Worm (Caenorhabditis elegans) whole organism, late embryonic: ENCODE results near the gene W03G11.3.
A peak's percentile ranks its signal among the peaks of the same experiment; 100 is the strongest.

Source experiments
- C08G9.2 ChIP-seq: sonication (generic microtip); optimal IDR thresholded peaks from 2 replicates; lab custom pipeline; 2016; ENCODE audit warnings: mild to moderate bottlenecking, missing genetic modification characterization, moderate library complexity, missing compliant biosample characterization
- C38D4.7 ChIP-seq: fragments of 200-800 bp; sonication (Bioruptor generic); optimal IDR thresholded peaks from 2 replicates; lab custom pipeline; 2018; ENCODE audit warnings: mild to moderate bottlenecking, missing genetic modification characterization, moderate library complexity, missing compliant biosample characterization
- F13H6.1 ChIP-seq: sonication (generic microtip); optimal IDR thresholded peaks from 2 replicates; lab custom pipeline; 2016; ENCODE audit warnings: missing genetic modification characterization, missing compliant biosample characterization
- K02D7.2 ChIP-seq: sonication (generic microtip); optimal IDR thresholded peaks from 2 replicates; lab custom pipeline; 2017; ENCODE audit warnings: mild to moderate bottlenecking, missing genetic modification characterization, missing compliant biosample characterization
- T23F11.4 ChIP-seq: fragments of 200-800 bp; sonication (Bioruptor generic); optimal IDR thresholded peaks from 2 replicates; lab custom pipeline; 2018; ENCODE audit warnings: mild to moderate bottlenecking, missing genetic modification characterization, missing compliant biosample characterization
- Y22D7AL.16 ChIP-seq: sonication (generic microtip); optimal IDR thresholded peaks from 2 replicates; lab custom pipeline; 2016; ENCODE audit warnings: missing genetic modification characterization, missing compliant biosample characterization
- ahr-1 ChIP-seq: sonication (generic microtip); optimal IDR thresholded peaks from 2 replicates; lab custom pipeline; 2016; ENCODE audit warnings: missing genetic modification characterization, missing compliant biosample characterization
- ama-1 ChIP-seq: fragments of 150-350 bp; optimal IDR thresholded peaks from 2 replicates; lab custom pipeline; 2014
- ceh-14 ChIP-seq: sonication (generic microtip); optimal IDR thresholded peaks from 2 replicates; lab custom pipeline; 2016; ENCODE audit warnings: missing genotype, missing genetic modification characterization, missing compliant biosample characterization
- ceh-18 ChIP-seq: sonication (generic microtip); optimal IDR thresholded peaks from 2 replicates; lab custom pipeline; 2016; ENCODE audit warnings: missing genetic modification characterization, missing compliant biosample characterization
- ceh-19 ChIP-seq: fragments of 200-800 bp; sonication (Bioruptor generic); optimal IDR thresholded peaks from 2 replicates; lab custom pipeline; 2018; ENCODE audit warnings: mild to moderate bottlenecking, missing genetic modification characterization, missing compliant biosample characterization
- ceh-2 ChIP-seq: sonication (generic microtip); optimal IDR thresholded peaks from 2 replicates; lab custom pipeline; 2016; ENCODE audit warnings: missing genotype, missing genetic modification characterization, missing compliant biosample characterization
- ceh-22 ChIP-seq: sonication (generic microtip); optimal IDR thresholded peaks from 2 replicates; lab custom pipeline; 2017; ENCODE audit warnings: missing biosample characterization, missing genetic modification characterization
- ceh-30 ChIP-seq: fragments of 150-350 bp; optimal IDR thresholded peaks from 2 replicates; lab custom pipeline; 2014; ENCODE audit warnings: missing biosample characterization, missing genetic modification characterization
- ceh-31 ChIP-seq: sonication (generic microtip); optimal IDR thresholded peaks from 2 replicates; lab custom pipeline; 2016; ENCODE audit warnings: missing genetic modification characterization, missing compliant biosample characterization
- ceh-34 ChIP-seq: sonication (generic microtip); optimal IDR thresholded peaks from 2 replicates; lab custom pipeline; 2016; ENCODE audit warnings: mild to moderate bottlenecking, missing genetic modification characterization, missing compliant biosample characterization
- ceh-45 ChIP-seq: fragments of 200-800 bp; sonication (Bioruptor generic); IDR thresholded peaks from 2 replicates; pipeline ENCODE4 v1.3.6; 2022; ENCODE audit warnings: missing genetic modification reagents, missing genetic modification characterization, missing compliant biosample characterization
- ceh-9 ChIP-seq: sonication (generic microtip); optimal IDR thresholded peaks from 2 replicates; lab custom pipeline; 2016; ENCODE audit warnings: mild to moderate bottlenecking, missing genetic modification characterization, inconsistent platforms, missing compliant biosample characterization
- che-1 ChIP-seq: sonication (generic microtip); optimal IDR thresholded peaks from 2 replicates; lab custom pipeline; 2016; ENCODE audit warnings: mild to moderate bottlenecking, missing genetic modification characterization, missing compliant biosample characterization
- dmd-4 ChIP-seq: sonication (generic microtip); optimal IDR thresholded peaks from 2 replicates; lab custom pipeline; 2016; ENCODE audit warnings: borderline replicate concordance, missing genetic modification characterization, missing compliant biosample characterization
- dve-1 ChIP-seq: sonication (generic microtip); optimal IDR thresholded peaks from 2 replicates; lab custom pipeline; 2017; ENCODE audit warnings: antibody characterized with exemption, mild to moderate bottlenecking, missing genetic modification characterization, missing compliant biosample characterization
- elt-2 ChIP-seq: sonication (generic microtip); optimal IDR thresholded peaks from 2 replicates; lab custom pipeline; 2016; ENCODE audit warnings: missing genetic modification reagents, missing genetic modification characterization, missing compliant biosample characterization
- ets-4 ChIP-seq: sonication (generic microtip); optimal IDR thresholded peaks from 2 replicates; lab custom pipeline; 2016; ENCODE audit warnings: missing genetic modification characterization, missing compliant biosample characterization
- eyg-1 ChIP-seq: sonication (generic microtip); optimal IDR thresholded peaks from 2 replicates; lab custom pipeline; 2016; ENCODE audit warnings: missing genotype, missing genetic modification characterization, missing compliant biosample characterization
- fkh-10 ChIP-seq: fragments of 150-350 bp; optimal IDR thresholded peaks from 2 replicates; lab custom pipeline; 2014; ENCODE audit warnings: missing biosample characterization, missing genetic modification reagents, missing genetic modification characterization
- fkh-6 ChIP-seq: sonication (generic microtip); optimal IDR thresholded peaks from 2 replicates; lab custom pipeline; 2016; ENCODE audit warnings: missing genetic modification characterization, missing compliant biosample characterization
- gmeb-2 ChIP-seq: sonication (generic microtip); optimal IDR thresholded peaks from 2 replicates; lab custom pipeline; 2016; ENCODE audit warnings: missing genetic modification characterization, inconsistent platforms, missing compliant biosample characterization
- hlh-15 ChIP-seq: sonication (generic microtip); optimal IDR thresholded peaks from 2 replicates; lab custom pipeline; 2016; ENCODE audit warnings: missing genetic modification characterization, missing compliant biosample characterization
- hlh-30 ChIP-seq: sonication (generic microtip); optimal IDR thresholded peaks from 2 replicates; lab custom pipeline; 2017; ENCODE audit warnings: antibody characterized with exemption, missing genetic modification characterization, missing compliant biosample characterization; ENCODE audit not compliant: insufficient read depth
- hlh-6 ChIP-seq: sonication (generic microtip); optimal IDR thresholded peaks from 2 replicates; lab custom pipeline; 2016; ENCODE audit warnings: missing genotype, missing genetic modification characterization, missing compliant biosample characterization
- hlh-8 ChIP-seq: sonication (generic microtip); optimal IDR thresholded peaks from 2 replicates; lab custom pipeline; 2016; ENCODE audit warnings: missing genotype, missing genetic modification characterization, missing compliant biosample characterization
- lim-6 ChIP-seq: sonication (generic microtip); optimal IDR thresholded peaks from 2 replicates; lab custom pipeline; 2016; ENCODE audit warnings: missing genetic modification characterization, missing compliant biosample characterization
- lin-11 ChIP-seq: fragments of 200-800 bp; sonication (Bioruptor generic); optimal IDR thresholded peaks from 2 replicates; lab custom pipeline; 2018; ENCODE audit warnings: mild to moderate bottlenecking, missing genetic modification characterization, missing compliant biosample characterization
- madf-2 ChIP-seq: sonication (generic microtip); optimal IDR thresholded peaks from 2 replicates; lab custom pipeline; 2017; ENCODE audit warnings: missing genetic modification characterization, missing compliant biosample characterization
- mec-3 ChIP-seq: sonication (generic microtip); optimal IDR thresholded peaks from 2 replicates; lab custom pipeline; 2016; ENCODE audit warnings: borderline replicate concordance, missing genetic modification characterization, missing compliant biosample characterization
- nfya-1 ChIP-seq: sonication (generic microtip); optimal IDR thresholded peaks from 2 replicates; lab custom pipeline; 2017; ENCODE audit warnings: missing genetic modification characterization, mild to moderate bottlenecking, missing compliant biosample characterization, antibody characterized with exemption, moderate library complexity
- nhr-11 ChIP-seq: fragments of 150-350 bp; optimal IDR thresholded peaks from 2 replicates; lab custom pipeline; 2014; ENCODE audit warnings: missing biosample characterization, missing genetic modification characterization
- nhr-232 ChIP-seq: sonication (generic microtip); optimal IDR thresholded peaks from 2 replicates; lab custom pipeline; 2016; ENCODE audit warnings: missing genetic modification characterization, missing compliant biosample characterization
- odd-2 ChIP-seq: sonication (generic microtip); optimal IDR thresholded peaks from 2 replicates; lab custom pipeline; 2017; ENCODE audit warnings: antibody characterized with exemption, mild to moderate bottlenecking, missing genetic modification characterization, missing compliant biosample characterization
- pat-9 ChIP-seq: fragments of 200-800 bp; sonication (Bioruptor generic); optimal IDR thresholded peaks from 2 replicates; lab custom pipeline; 2018; ENCODE audit warnings: mild to moderate bottlenecking, missing genetic modification characterization, moderate library complexity, missing compliant biosample characterization
- pax-1 ChIP-seq: fragments of 150-350 bp; optimal IDR thresholded peaks from 2 replicates; lab custom pipeline; 2014; ENCODE audit warnings: missing biosample characterization, missing genetic modification characterization
- pha-2 ChIP-seq: sonication (generic microtip); optimal IDR thresholded peaks from 2 replicates; lab custom pipeline; 2017; ENCODE audit warnings: mild to moderate bottlenecking, missing genetic modification characterization, missing compliant biosample characterization
- pha-4 ChIP-seq: fragments of 150-350 bp; optimal IDR thresholded peaks from 2 replicates; lab custom pipeline; 2018; ENCODE audit warnings: missing biosample characterization, missing genetic modification reagents, missing genetic modification characterization
- pqm-1 ChIP-seq: sonication (generic microtip); optimal IDR thresholded peaks from 2 replicates; lab custom pipeline; 2016; ENCODE audit warnings: missing genetic modification characterization, missing compliant biosample characterization
- ref-2 ChIP-seq: sonication (generic microtip); optimal IDR thresholded peaks from 2 replicates; lab custom pipeline; 2016; ENCODE audit warnings: missing genetic modification characterization, missing compliant biosample characterization
- rnt-1 ChIP-seq: sonication (generic microtip); optimal IDR thresholded peaks from 2 replicates; lab custom pipeline; 2016; ENCODE audit warnings: missing genetic modification characterization, missing compliant biosample characterization
- sox-2 ChIP-seq: fragments of 200-800 bp; sonication (Bioruptor generic); IDR thresholded peaks from 2 replicates; pipeline ENCODE4 v1.3.6; 2022; ENCODE audit warnings: missing genetic modification reagents, missing genetic modification characterization, missing compliant biosample characterization
- sox-4 ChIP-seq: sonication (generic microtip); optimal IDR thresholded peaks from 2 replicates; lab custom pipeline; 2017; ENCODE audit warnings: mild to moderate bottlenecking, missing genetic modification characterization, inconsistent platforms, missing compliant biosample characterization
- tbx-2 ChIP-seq: sonication (generic microtip); optimal IDR thresholded peaks from 2 replicates; lab custom pipeline; 2016; ENCODE audit warnings: missing genetic modification characterization, missing compliant biosample characterization
- ttx-3 ChIP-seq: sonication (generic microtip); optimal IDR thresholded peaks from 2 replicates; lab custom pipeline; 2016; ENCODE audit warnings: missing genetic modification reagents, missing genetic modification characterization, missing compliant biosample characterization
- unc-3 ChIP-seq, 2 experiments: fragments of 200-800 bp in 1 of 2; sonication (Bioruptor generic) in 1 of 2; sonication (generic microtip) in 1 of 2; conservative IDR thresholded peaks in 1 of 2; optimal IDR thresholded peaks in 1 of 2; 2 replicates each; pipeline versions ENCODE4 v1.3.6 to Lab custom; 2016 to 2022; ENCODE audit warnings: missing compliant biosample characterization in 2 of 2, missing genetic modification characterization in 2 of 2, missing genetic modification reagents in 1 of 2
- unc-86 ChIP-seq: sonication (generic microtip); optimal IDR thresholded peaks from 2 replicates; lab custom pipeline; 2016; ENCODE audit warnings: missing genetic modification characterization, missing compliant biosample characterization
- ztf-16 ChIP-seq: sonication (generic microtip); optimal IDR thresholded peaks from 2 replicates; lab custom pipeline; 2017; ENCODE audit warnings: missing genetic modification characterization, missing compliant biosample characterization

Gene W03G11.3

DNA sequence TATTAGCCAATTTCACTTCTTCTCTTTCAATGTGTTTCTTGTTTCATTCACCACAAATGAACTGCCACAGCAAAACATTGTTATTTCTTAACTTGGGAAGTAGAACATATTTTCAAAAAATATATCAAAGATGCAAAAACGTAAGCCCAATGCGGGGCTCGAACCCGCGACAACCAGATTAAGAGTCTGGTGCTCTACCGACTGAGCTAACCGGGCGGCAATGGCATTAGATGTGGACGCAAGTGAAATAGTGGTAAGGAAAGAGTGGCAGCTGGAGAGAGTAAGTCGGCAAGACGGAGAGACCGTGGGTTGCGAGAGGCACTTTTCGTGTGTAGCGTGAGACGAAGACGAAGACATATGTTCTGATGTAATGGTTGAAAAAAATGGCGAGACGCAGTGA lies 2.4 kb upstream of the W03G11.3 start:
- TF ChIP-seq unc-86 (tag; lab: Kevin White, UChicago) (peak; percentile 96), lim-6 (peak; percentile 93), che-1 (tag; lab: Kevin White, UChicago) (peak; percentile 96), rnt-1 (tag; lab: Kevin White, UChicago) (peak; percentile 94), ceh-2 (peak; percentile 94), ceh-45 (GFP tag; lab: Robert Waterston, UW) (no peak; the same call in 1 of the 2 replicates), madf-2 (tag; lab: Kevin White, UChicago) (peak; percentile 93), lin-11 (tag; lab: Kevin White, UChicago) (peak; percentile 94), ceh-9 (tag; lab: Kevin White, UChicago) (peak; percentile 82), elt-2 (tag; lab: Kevin White, UChicago) (peak; percentile 98), ets-4 (peak; percentile 79), ceh-22 (tag; lab: Kevin White, UChicago) (no peak), ceh-30 (tag; lab: Kevin White, UChicago) (peak; percentile 86), hlh-8 (tag; lab: Kevin White, UChicago) (peak; percentile 95), unc-3 (GFP tag; conservative IDR thresholded peaks at IDR 0.05; lab: Robert Waterston, UW) (peak; percentile 98), unc-3 (tag; optimal IDR thresholded peaks at IDR 0.05; lab: Kevin White, UChicago) (peak; percentile 89), fkh-10 (GFP tag; lab: Kevin White, UChicago) (peak; percentile 75), sox-2 (GFP tag; lab: Robert Waterston, UW) (peak; percentile 95), eyg-1 (peak; percentile 95), nhr-232 (peak; percentile 93), F13H6.1 (tag; lab: Kevin White, UChicago) (peak; percentile 94), ceh-34 (tag; lab: Kevin White, UChicago) (peak; percentile 96), dmd-4 (peak; percentile 96), gmeb-2 (tag; lab: Kevin White, UChicago) (peak; percentile 95), ama-1 (lab: Kevin White, UChicago) (no peak), ceh-31 (tag; lab: Kevin White, UChicago) (peak; percentile 88), pax-1 (tag; lab: Kevin White, UChicago) (no peak), hlh-30 (tag; lab: Kevin White, UChicago) (peak; percentile 77), sox-4 (tag; lab: Kevin White, UChicago) (peak; percentile 95), ceh-14 (tag; lab: Kevin White, UChicago) (peak; percentile 98), tbx-2 (peak; percentile 95), ttx-3 (tag; lab: Kevin White, UChicago) (peak; percentile 97), odd-2 (tag; lab: Kevin White, UChicago) (peak; percentile 57), K02D7.2 (tag; lab: Kevin White, UChicago) (peak; percentile 92), pqm-1 (tag; lab: Kevin White, UChicago) (peak; percentile 82), dve-1 (tag; lab: Kevin White, UChicago) (peak; percentile 96), ceh-18 (tag; lab: Kevin White, UChicago) (peak; percentile 92), nhr-11 (tag; lab: Kevin White, UChicago) (no peak), ceh-19 (GFP tag; lab: Kevin White, UChicago) (peak; percentile 97), hlh-6 (tag; lab: Kevin White, UChicago) (peak; percentile 98), mec-3 (tag; lab: Kevin White, UChicago) (peak; percentile 76), C08G9.2 (tag; lab: Kevin White, UChicago) (peak; percentile 89), pha-4 (tag; lab: Kevin White, UChicago) (no peak), ahr-1 (peak; percentile 90), fkh-6 (tag; lab: Kevin White, UChicago) (peak; percentile 96), ztf-16 (peak; percentile 97), nfya-1 (peak; percentile 83), pat-9 (peak; percentile 96), C38D4.7 (GFP tag; lab: Kevin White, UChicago) (peak; percentile 95), hlh-15 (tag; lab: Kevin White, UChicago) (peak; percentile 96), Y22D7AL.16 (tag; lab: Kevin White, UChicago) (peak; percentile 93), ref-2 (tag; lab: Kevin White, UChicago) (no peak), T23F11.4 (GFP tag; lab: Kevin White, UChicago) (peak; percentile 94), pha-2 (peak; percentile 95)
